Worm (Caenorhabditis elegans) whole organism, L4/young adult: ENCODE results near the gene dhhc-14.

Experiments
- W03F9.2 ChIP-seq: fragments of 150-350 bp; optimal IDR thresholded peaks from 2 replicates; lab custom pipeline; 2014; ENCODE audit warnings: missing biosample characterization, missing genetic modification characterization
- dao-5 ChIP-seq: sonication (generic microtip); optimal IDR thresholded peaks from 2 replicates; lab custom pipeline; 2016; ENCODE audit warnings: missing genotype, missing genetic modification characterization, moderate library complexity, missing compliant biosample characterization
- him-1 ChIP-seq: sonication (generic microtip); optimal IDR thresholded peaks from 2 replicates; lab custom pipeline; 2016; ENCODE audit warnings: missing genotype, missing genetic modification reagents, missing genetic modification characterization, missing compliant biosample characterization

- TF ChIP-seq him-1 (tag; lab: Kevin White, UChicago) (no peak), dao-5 (no peak), W03F9.2 (tag; lab: Kevin White, UChicago) (no peak)
Measured at ce11 chrX:8601235-8601634, 49.2 kb downstream of the dhhc-14 start, which contains the start of gene F18E9.1.
